Worm (Caenorhabditis elegans) whole organism, L1 larva: ENCODE data around the gene clc-22.
A peak's percentile ranks its signal among the peaks of the same experiment; 100 is the strongest.

Experiments
- ama-1 ChIP-seq: fragments of 150-350 bp; optimal IDR thresholded peaks from 2 replicates; lab custom pipeline; 2014
- fkh-10 ChIP-seq: sonication (generic microtip); optimal IDR thresholded peaks from 2 replicates; lab custom pipeline; 2017; ENCODE audit warnings: missing biosample characterization, missing genetic modification reagents, missing genetic modification characterization
- lin-39 ChIP-seq: fragments of 150-350 bp; optimal IDR thresholded peaks from 2 replicates; lab custom pipeline; 2014; ENCODE audit warnings: missing biosample characterization, missing genetic modification reagents, missing genetic modification characterization
- mdl-1 ChIP-seq, 2 experiments: fragments of 150-350 bp; optimal IDR thresholded peaks; 2 replicates each; lab custom pipeline; 2014 to 2017; ENCODE audit warnings: missing biosample characterization in 2 of 2, missing genetic modification characterization in 2 of 2, inconsistent platforms in 1 of 2
- nhr-11 ChIP-seq: fragments of 150-350 bp; optimal IDR thresholded peaks from 2 replicates; lab custom pipeline; 2014; ENCODE audit warnings: missing biosample characterization, missing genetic modification characterization
- nhr-77 ChIP-seq: fragments of 150-350 bp; optimal IDR thresholded peaks from 2 replicates; lab custom pipeline; 2014; ENCODE audit warnings: missing biosample characterization, missing genetic modification characterization
- pag-3 ChIP-seq: sonication (generic microtip); optimal IDR thresholded peaks from 2 replicates; lab custom pipeline; 2017; ENCODE audit warnings: missing genetic modification characterization, mild to moderate bottlenecking, missing compliant biosample characterization, antibody characterized with exemption, borderline replicate concordance; ENCODE audit not compliant: insufficient read depth
- rnt-1 ChIP-seq: sonication (generic microtip); optimal IDR thresholded peaks from 2 replicates; lab custom pipeline; 2016; ENCODE audit warnings: mild to moderate bottlenecking, missing genetic modification characterization, moderate library complexity, missing compliant biosample characterization
- skn-1 ChIP-seq: fragments of 150-350 bp; optimal IDR thresholded peaks from 2 replicates; lab custom pipeline; 2014; ENCODE audit warnings: missing biosample characterization, missing genetic modification characterization
- sox-4 ChIP-seq: sonication (generic microtip); optimal IDR thresholded peaks from 2 replicates; lab custom pipeline; 2016; ENCODE audit warnings: missing genetic modification characterization, missing compliant biosample characterization
- tbx-2 ChIP-seq: sonication (generic microtip); optimal IDR thresholded peaks from 2 replicates; lab custom pipeline; 2016; ENCODE audit warnings: missing genetic modification characterization, missing compliant biosample characterization
- ztf-11 ChIP-seq, 2 experiments: sonication (generic microtip); optimal IDR thresholded peaks; 2 replicates each; lab custom pipeline; 2016 to 2017; ENCODE audit warnings: missing genetic modification characterization in 2 of 2, missing biosample characterization in 1 of 2, missing compliant biosample characterization in 1 of 2

ce11 chrII:4044349-4044748 is 48.5 kb upstream of the clc-22 start, which contains the start of gene rpn-11:
- peak; percentile 99 for TF ChIP-seq skn-1 (tag; lab: Kevin White, UChicago)
- TF ChIP-seq pag-3 (tag; lab: Kevin White, UChicago) = no peak
- peak; percentile 94 for TF ChIP-seq rnt-1 (tag; lab: Kevin White, UChicago)
- peak; percentile 85 for TF ChIP-seq fkh-10
- peak in 1 of 2 experiments; percentile 76 for TF ChIP-seq ztf-11 (tag; optimal IDR thresholded peaks at IDR 0.05; lab: Kevin White, UChicago)
- peak; percentile 52 for TF ChIP-seq nhr-11 (tag; lab: Kevin White, UChicago)
- TF ChIP-seq tbx-2 (tag; lab: Kevin White, UChicago) = peak; percentile 91
- TF ChIP-seq sox-4 (tag; lab: Kevin White, UChicago) = peak; percentile 78
- peak; percentile 76 for TF ChIP-seq nhr-77 (tag; lab: Kevin White, UChicago)
- TF ChIP-seq lin-39 = peak; percentile 45
- TF ChIP-seq mdl-1 (tag; optimal IDR thresholded peaks at IDR 0.05; lab: Kevin White, UChicago) = peak; percentile 52 to 75
- no peak for TF ChIP-seq ama-1 (lab: Kevin White, UChicago)
